Fruit fly (Drosophila melanogaster) whole organism, pupa: Measurements from ENCODE around the gene Ns1.
A peak's percentile ranks its signal among the peaks of the same experiment; 100 is the strongest.

Experiments used
- CG10348 ChIP-seq: fragments of 200-800 bp; sonication (Bioruptor generic); IDR thresholded peaks from 2 replicates; pipeline ENCODE4 v1.3.6; 2022; ENCODE audit warnings: missing biosample characterization, missing genetic modification characterization
- CG12605 ChIP-seq: fragments of 200-800 bp; sonication (Bioruptor generic); IDR thresholded peaks from 2 replicates; pipeline ENCODE4 v1.3.6; 2022; ENCODE audit warnings: missing biosample characterization, missing genetic modification characterization
- CG13204 ChIP-seq: fragments of 200-800 bp; sonication (Bioruptor generic); optimal IDR thresholded peaks from 2 replicates; lab custom pipeline; 2018; ENCODE audit warnings: missing biosample characterization, mild to moderate bottlenecking, missing genetic modification characterization, moderate library complexity
- CG14655 ChIP-seq: fragments of 200-800 bp; sonication (Bioruptor generic); optimal IDR thresholded peaks from 3 replicates; lab custom pipeline; 2017; ENCODE audit warnings: mild to moderate bottlenecking, missing biosample characterization, missing genetic modification reagents, missing genetic modification characterization
- CG15710 ChIP-seq: fragments of 200-800 bp; sonication (Bioruptor generic); optimal IDR thresholded peaks from 2 replicates; lab custom pipeline; 2018; ENCODE audit warnings: missing biosample characterization, mild to moderate bottlenecking, missing genetic modification characterization, moderate library complexity
- CG17806 ChIP-seq: fragments of 200-800 bp; sonication (Bioruptor generic); optimal IDR thresholded peaks from 2 replicates; lab custom pipeline; 2018; ENCODE audit warnings: missing biosample characterization, mild to moderate bottlenecking, missing genetic modification characterization, moderate library complexity
- CG32121 ChIP-seq: fragments of 200-800 bp; sonication (Bioruptor generic); IDR thresholded peaks from 2 replicates; pipeline ENCODE4 v1.3.6; 2022; ENCODE audit warnings: missing biosample characterization, missing genetic modification characterization
- CG34367 ChIP-seq: fragments of 200-800 bp; sonication (Bioruptor generic); optimal IDR thresholded peaks from 2 replicates; lab custom pipeline; 2018; ENCODE audit warnings: missing biosample characterization, mild to moderate bottlenecking, missing genetic modification characterization
- CG4496 ChIP-seq: fragments of 200-800 bp; sonication (Bioruptor generic); IDR thresholded peaks from 3 replicates; pipeline ENCODE4 v1.3.6; 2022; ENCODE audit warnings: missing biosample characterization, missing genetic modification characterization
- CG8159 ChIP-seq: fragments of 200-800 bp; sonication (Bioruptor generic); optimal IDR thresholded peaks from 3 replicates; lab custom pipeline; 2018; ENCODE audit warnings: missing biosample characterization, mild to moderate bottlenecking, missing genetic modification characterization, moderate library complexity
- CG8301 ChIP-seq: fragments of 200-800 bp; sonication (Bioruptor generic); optimal IDR thresholded peaks from 2 replicates; lab custom pipeline; 2018; ENCODE audit warnings: missing biosample characterization, mild to moderate bottlenecking, missing genetic modification characterization
- CG9948 ChIP-seq: fragments of 200-800 bp; sonication (Bioruptor generic); optimal IDR thresholded peaks from 2 replicates; lab custom pipeline; 2018; ENCODE audit warnings: missing biosample characterization, mild to moderate bottlenecking, missing genetic modification characterization, moderate library complexity
- D1 ChIP-seq: fragments of 200-800 bp; sonication (Bioruptor generic); optimal IDR thresholded peaks from 2 replicates; lab custom pipeline; 2018; ENCODE audit warnings: missing biosample characterization, mild to moderate bottlenecking, missing genetic modification characterization, moderate library complexity
- EcR ChIP-seq: fragments of 200-800 bp; sonication (Bioruptor generic); optimal IDR thresholded peaks from 3 replicates; lab custom pipeline; 2019; ENCODE audit warnings: missing biosample characterization, missing genetic modification characterization, mild to moderate bottlenecking, moderate library complexity, missing genetic modification reagents
- Ets98B ChIP-seq: fragments of 200-800 bp; sonication (Bioruptor generic); IDR thresholded peaks from 2 replicates; pipeline ENCODE4 v1.3.6; 2022; ENCODE audit warnings: missing biosample characterization, missing genetic modification characterization
- Pif1A ChIP-seq: fragments of 200-800 bp; sonication (Bioruptor generic); optimal IDR thresholded peaks from 3 replicates; lab custom pipeline; 2016; ENCODE audit warnings: missing biosample characterization, missing genetic modification characterization
- Pif1B ChIP-seq: fragments of 200-800 bp; sonication (Bioruptor generic); optimal IDR thresholded peaks from 3 replicates; lab custom pipeline; 2016; ENCODE audit warnings: missing biosample characterization, missing genetic modification characterization
- Snoo ChIP-seq: fragments of 200-800 bp; sonication (Bioruptor generic); optimal IDR thresholded peaks from 3 replicates; lab custom pipeline; 2017; ENCODE audit warnings: missing biosample characterization, mild to moderate bottlenecking, missing genetic modification characterization, inconsistent platforms
- fd96Ca ChIP-seq: fragments of 200-800 bp; sonication (Bioruptor generic); IDR thresholded peaks from 3 replicates; pipeline ENCODE4 v1.3.6; 2022; ENCODE audit warnings: missing biosample characterization, missing genetic modification characterization
- gl ChIP-seq: fragments of 200-800 bp; sonication (Bioruptor generic); optimal IDR thresholded peaks from 2 replicates; lab custom pipeline; 2018; ENCODE audit warnings: missing biosample characterization, mild to moderate bottlenecking, missing genetic modification characterization
- rn ChIP-seq: fragments of 200-800 bp; sonication (Bioruptor generic); IDR thresholded peaks from 2 replicates; pipeline ENCODE4 v1.3.6; 2022; ENCODE audit warnings: missing biosample characterization, missing genetic modification characterization

The Ns1 gene

DNA sequence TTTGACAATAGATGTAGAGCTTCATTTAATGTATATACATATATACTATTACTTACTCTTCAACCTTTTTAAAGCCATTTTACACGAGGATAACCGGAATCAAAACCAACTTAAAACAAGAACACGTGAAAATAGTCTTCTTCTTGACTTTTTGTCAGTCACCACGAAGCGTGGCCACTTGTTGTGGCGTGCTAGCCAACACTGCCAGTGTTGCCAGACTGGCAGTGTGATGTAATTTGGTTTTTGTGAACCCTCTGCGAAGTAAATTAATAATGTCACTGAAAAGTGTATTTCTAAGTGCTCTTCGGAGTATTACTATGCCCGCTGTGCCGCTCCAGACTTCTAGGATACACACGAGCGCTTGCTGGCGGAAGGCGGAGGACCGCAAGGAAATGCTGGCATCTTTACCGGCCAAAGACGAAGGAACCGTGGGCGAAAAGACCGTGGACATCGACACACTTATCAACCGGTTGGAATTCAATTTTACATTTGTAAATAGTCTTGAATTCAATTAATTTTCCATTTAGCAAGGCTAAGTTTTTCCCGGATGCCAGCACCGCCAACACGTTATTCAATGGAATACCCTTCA is at the start of gene Ns1, which contains the start of gene mRpS11:
Ns1 (minus strand) TSS at position 150 of the 589 bp plus-strand sequence.
mRpS11 (plus strand) TSS at position 207 of the 589 bp plus-strand sequence.
- no peak for TF ChIP-seq EcR
- no peak for TF ChIP-seq D1 (tag; lab: Kevin White, UChicago)
- no peak for TF ChIP-seq CG15710 (tag; lab: Kevin White, UChicago)
- no peak for TF ChIP-seq CG14655 (GFP tag; lab: Kevin White, UChicago)
- peak; percentile 71; the same call in 1 of the 2 replicates for TF ChIP-seq CG12605
- peak; percentile 19 for TF ChIP-seq Snoo (tag; lab: Kevin White, UChicago)

DNA sequence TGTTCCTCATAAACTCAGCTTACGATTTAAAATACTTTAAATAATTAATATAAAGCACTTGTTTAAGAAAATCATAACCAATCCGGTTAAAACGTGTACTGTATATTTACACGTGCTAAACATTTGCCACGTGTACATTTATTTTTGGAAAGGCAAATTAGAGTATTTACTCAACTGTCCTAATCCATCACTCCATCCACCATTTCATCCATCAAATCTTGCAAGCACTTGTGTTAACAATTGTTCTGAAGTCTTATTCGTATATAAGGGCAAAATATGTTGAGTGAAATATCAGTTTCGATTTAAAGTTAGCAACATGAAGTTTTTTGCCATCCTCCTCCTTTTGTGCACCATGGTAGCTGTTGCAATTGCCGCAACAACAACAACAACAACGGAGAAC is 48.8 kb upstream of the Ns1 start, which contains the start of gene CG42779:
CG42779 (plus strand) TSS at position 301 of the 400 bp plus-strand sequence.
- TF ChIP-seq CG13204 (GFP tag; lab: Kevin White, UChicago) (no peak), CG12605 (no peak), gl (tag; lab: Kevin White, UChicago) (no peak), D1 (tag; lab: Kevin White, UChicago) (no peak), CG4496 (GFP tag; lab: Robert Waterston, UW) (no peak), Pif1A (GFP tag; lab: Kevin White, UChicago) (no peak)

DNA sequence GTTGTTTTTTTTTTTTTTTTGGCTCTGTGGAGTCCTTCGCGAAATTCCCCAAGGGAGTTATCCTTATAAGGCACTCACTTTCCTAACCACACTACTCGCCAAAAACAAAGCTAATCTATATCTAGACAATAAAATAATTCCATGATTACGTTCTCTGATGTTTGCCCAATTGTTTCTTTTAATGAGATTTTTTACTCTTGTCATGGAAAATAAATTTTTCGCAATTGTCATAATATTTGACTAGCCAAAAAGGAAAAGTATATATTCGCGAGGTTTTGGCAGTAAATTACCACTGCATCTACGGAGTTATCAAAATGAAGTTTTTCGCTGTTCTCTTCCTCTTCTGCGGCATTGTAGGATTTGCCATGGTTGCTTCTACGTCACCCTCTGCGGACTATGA is 47.7 kb upstream of the Ns1 start, which contains the start of gene CG34278:
CG34278 (plus strand) TSS at position 301 of the 400 bp plus-strand sequence.
- TF ChIP-seq CG12605, result no peak
- no peak for TF ChIP-seq gl (tag; lab: Kevin White, UChicago)
- TF ChIP-seq Pif1A (GFP tag; lab: Kevin White, UChicago), result no peak

- TF ChIP-seq EcR (peak; percentile 16), CG4496 (GFP tag; lab: Robert Waterston, UW) (peak; percentile 47; the same call in 1 of the 3 replicates), CG12605 (peak; percentile 63), Pif1B (GFP tag; lab: Kevin White, UChicago) (peak; percentile 20), CG32121 (GFP tag; lab: Robert Waterston, UW) (no peak), Pif1A (GFP tag; lab: Kevin White, UChicago) (peak; percentile 43), CG17806 (tag; lab: Kevin White, UChicago) (no peak)
Measured at dm6 chr3R:17118917-17119378, 46.5 kb upstream of the Ns1 start.

dm6 chr3R:17117607-17118327 is 45.3 kb upstream of the Ns1 start:
- TF ChIP-seq EcR (peak; percentile 80), CG14655 (GFP tag; lab: Kevin White, UChicago) (peak; percentile 60), Pif1A (GFP tag; lab: Kevin White, UChicago) (peak; percentile 12), CG12605 (no peak), CG8159 (tag; lab: Kevin White, UChicago) (peak; percentile 63), rn (GFP tag; lab: Robert Waterston, UW) (no peak), CG8301 (tag; lab: Kevin White, UChicago) (peak; percentile 37), fd96Ca (0 out of 3 replicates have a peak, but pooled peaks have one; percentile 47), CG10348 (GFP tag; lab: Robert Waterston, UW) (no peak), CG17806 (tag; lab: Kevin White, UChicago) (peak; percentile 7), CG4496 (GFP tag; lab: Robert Waterston, UW) (peak; percentile 36; the same call in 1 of the 3 replicates), Ets98B (GFP tag; lab: Robert Waterston, UW) (no peak), CG32121 (GFP tag; lab: Robert Waterston, UW) (no peak), CG15710 (tag; lab: Kevin White, UChicago) (peak; percentile 69), Snoo (tag; lab: Kevin White, UChicago) (peak; percentile 66), CG9948 (peak; percentile 56), CG34367 (tag; lab: Kevin White, UChicago) (peak; percentile 52), gl (tag; lab: Kevin White, UChicago) (no peak), D1 (tag; lab: Kevin White, UChicago) (no peak), CG13204 (GFP tag; lab: Kevin White, UChicago) (peak; percentile 6), Pif1B (GFP tag; lab: Kevin White, UChicago) (peak; percentile 32)

- no peak for TF ChIP-seq Pif1A (GFP tag; lab: Kevin White, UChicago)
- no peak for TF ChIP-seq CG32121 (GFP tag; lab: Robert Waterston, UW)
- no peak for TF ChIP-seq rn (GFP tag; lab: Robert Waterston, UW)
- TF ChIP-seq CG12605, result no peak
- no peak for TF ChIP-seq CG15710 (tag; lab: Kevin White, UChicago)
- no peak for TF ChIP-seq fd96Ca
- no peak for TF ChIP-seq CG34367 (tag; lab: Kevin White, UChicago)
- no peak for TF ChIP-seq CG9948
- TF ChIP-seq CG14655 (GFP tag; lab: Kevin White, UChicago), result no peak
- TF ChIP-seq D1 (tag; lab: Kevin White, UChicago), result no peak
- TF ChIP-seq CG13204 (GFP tag; lab: Kevin White, UChicago), result no peak
- peak; percentile 46; the same call in 2 of the 3 replicates for TF ChIP-seq CG4496 (GFP tag; lab: Robert Waterston, UW)
- TF ChIP-seq EcR, result no peak
- no peak for TF ChIP-seq gl (tag; lab: Kevin White, UChicago)
- TF ChIP-seq Pif1B (GFP tag; lab: Kevin White, UChicago), result no peak
- TF ChIP-seq CG8159 (tag; lab: Kevin White, UChicago), result peak; percentile 43
- TF ChIP-seq CG17806 (tag; lab: Kevin White, UChicago), result peak; percentile 14
- no peak for TF ChIP-seq Snoo (tag; lab: Kevin White, UChicago)
- TF ChIP-seq CG8301 (tag; lab: Kevin White, UChicago), result no peak
- no peak for TF ChIP-seq Ets98B (GFP tag; lab: Robert Waterston, UW)
- no peak for TF ChIP-seq CG10348 (GFP tag; lab: Robert Waterston, UW)
Measured at dm6 chr3R:17116231-17116630, 43.8 kb upstream of the Ns1 start.
